Worm (Caenorhabditis elegans): ENCODE data around the gene men-1.

Gene men-1

DNA sequence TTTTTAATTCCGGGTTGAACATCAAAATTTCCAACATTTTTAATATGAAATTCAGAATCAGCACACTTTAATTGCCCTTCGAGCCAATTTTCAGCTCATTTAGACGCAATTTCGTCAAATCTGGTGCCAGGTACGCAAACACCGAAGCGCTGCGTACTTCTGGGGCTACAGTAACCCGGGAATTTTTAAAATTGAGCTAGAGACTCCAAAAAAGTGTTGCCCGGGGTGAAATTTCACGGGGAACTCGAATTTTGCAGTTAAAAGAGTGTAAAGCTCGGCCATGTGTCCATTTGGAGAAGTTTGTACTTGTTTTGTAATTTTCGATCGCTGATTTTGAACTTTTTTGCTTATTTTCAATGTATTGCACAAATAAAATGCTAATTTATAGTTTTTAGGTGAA, 8.3 kb upstream of the men-1 start (continued):
- TF ChIP-seq pha-4 (tag; optimal IDR thresholded peaks at IDR 0.05): no peak

DNA sequence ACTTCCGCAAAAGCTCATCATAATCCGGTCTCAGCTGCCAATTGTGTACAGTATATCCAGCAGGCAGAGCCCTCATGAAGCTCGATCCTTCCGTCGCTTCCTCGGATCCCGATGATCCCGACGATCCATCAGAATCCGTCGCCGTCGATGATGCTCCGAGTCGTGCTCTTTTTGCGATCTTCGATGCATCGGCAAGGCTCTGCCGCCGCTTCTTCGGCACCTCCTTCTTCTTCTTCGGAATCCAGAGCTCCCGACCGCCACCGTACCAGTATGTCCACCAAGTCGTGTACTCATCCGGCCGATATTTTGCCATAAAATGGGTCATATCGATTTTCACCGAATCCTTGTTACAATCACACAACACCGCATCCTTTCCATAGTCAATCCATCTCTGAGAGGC, 6.0 kb upstream of the men-1 start:
- TF ChIP-seq snpc-1.1 (tag; optimal IDR thresholded peaks at IDR 0.05; ENCODE audit: insufficient read depth): no peak
- TF ChIP-seq zfh-2 (GFP tag; conservative IDR thresholded peaks at IDR 0.05): peak; percentile 78
- peak; percentile 52; the same call in 1 of the 2 replicates for TF ChIP-seq egrh-3 (GFP tag; IDR thresholded peaks at IDR 0.05)

DNA sequence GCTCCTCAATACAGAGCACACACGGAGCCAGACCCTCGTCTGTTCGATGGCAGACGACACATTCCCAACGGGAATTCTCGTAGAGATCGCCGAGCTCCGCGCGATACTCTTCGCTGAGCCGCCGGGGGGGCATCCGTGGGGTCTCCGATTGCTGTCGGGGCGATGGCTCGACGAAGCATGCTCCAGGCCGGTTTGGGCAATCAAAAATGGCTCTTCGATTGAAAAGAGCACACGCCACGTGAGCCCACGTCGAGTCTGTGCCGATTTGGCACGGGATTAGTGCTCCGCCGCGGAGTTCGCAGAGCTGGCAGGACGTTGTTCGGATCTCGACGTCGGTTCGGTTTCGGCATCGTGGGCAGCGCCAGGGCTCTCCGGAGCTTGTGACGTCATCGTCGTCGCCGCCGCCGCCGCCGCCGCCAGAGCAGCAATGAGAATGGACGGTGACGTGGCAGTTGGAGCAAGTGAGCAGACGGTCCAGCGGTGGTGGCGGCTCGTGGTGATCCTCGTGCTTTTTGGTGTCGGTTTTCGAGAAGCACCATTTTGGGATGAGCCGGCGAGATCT, 3.4 kb upstream of the men-1 start:
- TF ChIP-seq ceh-79 (tag; optimal IDR thresholded peaks at IDR 0.05): no peak
- peak; percentile 89 for TF ChIP-seq egrh-3 (GFP tag; IDR thresholded peaks at IDR 0.05)
- TF ChIP-seq pbrm-1 (GFP tag; IDR thresholded peaks at IDR 0.05): 0 out of 2 replicates have a peak, but pooled peaks have one; percentile 8
- TF ChIP-seq zfh-2 (GFP tag; conservative IDR thresholded peaks at IDR 0.05): peak; percentile 91
- TF ChIP-seq nfyb-1 (GFP tag; IDR thresholded peaks at IDR 0.05): 0 out of 2 replicates have a peak, but pooled peaks have one; percentile 34
- TF ChIP-seq snpc-1.1 (tag; optimal IDR thresholded peaks at IDR 0.05; ENCODE audit: insufficient read depth): no peak
- TF ChIP-seq ztf-25 (GFP tag; IDR thresholded peaks at IDR 0.05): 0 out of 2 replicates have a peak, but pooled peaks have one; percentile 31
- no peak for TF ChIP-seq akir-1 (GFP tag; optimal IDR thresholded peaks at IDR 0.05)
- no peak for TF ChIP-seq nhr-120 (GFP tag; IDR thresholded peaks at IDR 0.05)
- TF ChIP-seq zim-3 (tag; optimal IDR thresholded peaks at IDR 0.05): peak; percentile 18
- TF ChIP-seq F57A8.1 (GFP tag; optimal IDR thresholded peaks at IDR 0.05): no peak
- TF ChIP-seq let-526 (GFP tag; IDR thresholded peaks at IDR 0.05): peak; percentile 14; the same call in 1 of the 2 replicates
- 0 out of 2 replicates have a peak, but pooled peaks have one; percentile 35 for TF ChIP-seq B0336.3 (GFP tag; IDR thresholded peaks at IDR 0.05)

DNA sequence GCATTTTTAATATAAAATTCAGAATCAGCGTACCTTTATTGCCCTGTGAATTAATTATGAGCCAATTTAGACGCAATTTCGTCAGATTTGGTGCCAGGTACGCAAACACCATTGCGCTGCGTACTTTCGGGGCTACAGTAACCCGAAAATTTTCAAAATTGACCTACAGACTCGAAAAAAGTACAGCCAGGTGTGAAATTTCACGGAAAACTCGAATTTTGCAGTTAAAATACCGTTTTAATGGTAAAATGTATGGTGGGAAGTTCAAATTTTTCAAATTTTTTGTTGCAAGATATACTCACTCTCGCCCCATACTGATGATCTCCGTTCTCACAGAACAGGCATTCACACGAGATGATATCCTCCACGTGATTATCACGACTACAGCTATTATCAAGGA, 2.6 kb upstream of the men-1 start:
- TF ChIP-seq Y56A3A.18 (GFP tag; IDR thresholded peaks at IDR 0.05): no peak
- no peak for TF ChIP-seq ztf-26 (tag; optimal IDR thresholded peaks at IDR 0.05)
- TF ChIP-seq mcd-1 (GFP tag; IDR thresholded peaks at IDR 0.05): no peak
- TF ChIP-seq K11D2.4 (GFP tag; IDR thresholded peaks at IDR 0.05): no peak
- no peak for TF ChIP-seq hlh-12 (tag; optimal IDR thresholded peaks at IDR 0.05)
- no peak for TF ChIP-seq sptf-2 (GFP tag; optimal IDR thresholded peaks at IDR 0.05)
- no peak for TF ChIP-seq hmg-20 (GFP tag; IDR thresholded peaks at IDR 0.05)
- TF ChIP-seq snpc-1.1 (tag; optimal IDR thresholded peaks at IDR 0.05; ENCODE audit: insufficient read depth): no peak
- TF ChIP-seq lin-35 (GFP tag; optimal IDR thresholded peaks at IDR 0.05): no peak
- TF ChIP-seq unc-130 (GFP tag; optimal IDR thresholded peaks at IDR 0.05): no peak
- TF ChIP-seq egl-18 (GFP tag; IDR thresholded peaks at IDR 0.05): no peak
- no peak for TF ChIP-seq ama-1 (optimal IDR thresholded peaks at IDR 0.05)
- TF ChIP-seq ama-1 (GFP tag; optimal IDR thresholded peaks at IDR 0.05): no peak
- TF ChIP-seq rpc-1 (optimal IDR thresholded peaks at IDR 0.05): no peak
- no peak for TF ChIP-seq rpc-1 (tag; optimal IDR thresholded peaks at IDR 0.05)
- no peak for TF ChIP-seq T26A5.8 (tag; optimal IDR thresholded peaks at IDR 0.05)
- no peak for TF ChIP-seq madf-6 (GFP tag; IDR thresholded peaks at IDR 0.05)

DNA sequence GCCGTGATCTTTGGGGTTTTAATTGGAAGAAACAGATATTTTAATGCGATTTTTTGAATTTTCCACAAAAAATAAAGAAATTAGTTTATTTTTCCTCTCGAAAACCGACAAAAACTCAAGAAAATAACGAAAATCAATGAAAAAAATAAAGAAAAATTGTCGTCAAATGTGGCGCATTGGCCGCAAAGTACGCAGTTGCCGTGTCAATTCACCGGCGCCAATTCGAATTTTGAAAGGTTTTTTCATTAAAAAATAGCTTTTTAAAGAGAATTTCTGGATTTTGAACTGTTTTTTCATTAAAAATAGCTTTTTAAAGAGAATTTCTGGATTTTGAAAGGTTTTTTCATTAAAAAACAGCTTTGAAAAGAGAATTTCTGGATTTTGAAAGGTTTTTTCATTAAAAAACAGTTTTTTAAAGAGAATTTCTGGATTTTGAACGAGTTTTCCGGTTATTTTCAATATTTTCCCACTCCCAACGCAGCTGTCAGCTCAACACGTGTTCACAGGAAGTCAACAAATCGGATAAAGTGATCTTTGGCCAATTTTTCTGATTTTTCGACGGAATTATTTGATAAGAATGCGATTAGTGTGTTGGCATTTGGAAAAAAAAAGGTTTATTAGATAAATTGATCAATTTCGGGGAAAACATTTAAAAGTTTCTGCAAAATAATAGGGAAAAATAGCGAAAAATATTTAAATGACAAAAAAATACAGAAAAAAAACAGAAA, 619 bp upstream of the men-1 start:
- TF ChIP-seq Y53G8AR.9 (GFP tag; conservative IDR thresholded peaks at IDR 0.05) (no peak), dpff-1 (tag; optimal IDR thresholded peaks at IDR 0.05) (no peak), lin-54 (GFP tag; optimal IDR thresholded peaks at IDR 0.05) (peak; percentile 90), nhr-27 (tag; optimal IDR thresholded peaks at IDR 0.05) (no peak), efl-1 (GFP tag; optimal IDR thresholded peaks at IDR 0.05) (peak; percentile 75), lin-26 (GFP tag; IDR thresholded peaks at IDR 0.05) (no peak), zfh-2 (GFP tag; conservative IDR thresholded peaks at IDR 0.05) (no peak), ztf-18 (tag; optimal IDR thresholded peaks at IDR 0.05) (no peak), lsy-27 (tag; optimal IDR thresholded peaks at IDR 0.05; ENCODE audit: borderline replicate concordance, insufficient read depth) (no peak), lsl-1 (GFP tag; optimal IDR thresholded peaks at IDR 0.05) (peak; percentile 59), hrde-1 (tag; optimal IDR thresholded peaks at IDR 0.05; ENCODE audit: borderline replicate concordance) (no peak), K12H6.12 (tag; optimal IDR thresholded peaks at IDR 0.05) (no peak), gei-17 (GFP tag; optimal IDR thresholded peaks at IDR 0.05) (no peak)

Measured in whole organism, young adult.